Worm (Caenorhabditis elegans) whole organism, late embryonic: ENCODE results near the gene dao-2.

Experiments used
- C08G9.2 ChIP-seq: sonication (generic microtip); optimal IDR thresholded peaks from 2 replicates; lab custom pipeline; 2016; ENCODE audit warnings: mild to moderate bottlenecking, missing genetic modification characterization, moderate library complexity, missing compliant biosample characterization
- K02D7.2 ChIP-seq: sonication (generic microtip); optimal IDR thresholded peaks from 2 replicates; lab custom pipeline; 2017; ENCODE audit warnings: mild to moderate bottlenecking, missing genetic modification characterization, missing compliant biosample characterization
- Y22D7AL.16 ChIP-seq: sonication (generic microtip); optimal IDR thresholded peaks from 2 replicates; lab custom pipeline; 2016; ENCODE audit warnings: missing genetic modification characterization, missing compliant biosample characterization
- ahr-1 ChIP-seq: sonication (generic microtip); optimal IDR thresholded peaks from 2 replicates; lab custom pipeline; 2016; ENCODE audit warnings: missing genetic modification characterization, missing compliant biosample characterization
- ceh-18 ChIP-seq: sonication (generic microtip); optimal IDR thresholded peaks from 2 replicates; lab custom pipeline; 2016; ENCODE audit warnings: missing genetic modification characterization, missing compliant biosample characterization
- ceh-19 ChIP-seq: fragments of 200-800 bp; sonication (Bioruptor generic); optimal IDR thresholded peaks from 2 replicates; lab custom pipeline; 2018; ENCODE audit warnings: mild to moderate bottlenecking, missing genetic modification characterization, missing compliant biosample characterization
- ceh-22 ChIP-seq: sonication (generic microtip); optimal IDR thresholded peaks from 2 replicates; lab custom pipeline; 2017; ENCODE audit warnings: missing biosample characterization, missing genetic modification characterization
- ceh-45 ChIP-seq: fragments of 200-800 bp; sonication (Bioruptor generic); IDR thresholded peaks from 2 replicates; pipeline ENCODE4 v1.3.6; 2022; ENCODE audit warnings: missing genetic modification reagents, missing genetic modification characterization, missing compliant biosample characterization
- ceh-6 ChIP-seq: fragments of 200-800 bp; sonication (Bioruptor generic); optimal IDR thresholded peaks from 2 replicates; lab custom pipeline; 2018; ENCODE audit warnings: mild to moderate bottlenecking, missing genetic modification characterization, missing compliant biosample characterization
- che-1 ChIP-seq: sonication (generic microtip); optimal IDR thresholded peaks from 2 replicates; lab custom pipeline; 2016; ENCODE audit warnings: mild to moderate bottlenecking, missing genetic modification characterization, missing compliant biosample characterization
- dve-1 ChIP-seq: sonication (generic microtip); optimal IDR thresholded peaks from 2 replicates; lab custom pipeline; 2017; ENCODE audit warnings: antibody characterized with exemption, mild to moderate bottlenecking, missing genetic modification characterization, missing compliant biosample characterization
- elt-2 ChIP-seq: sonication (generic microtip); optimal IDR thresholded peaks from 2 replicates; lab custom pipeline; 2016; ENCODE audit warnings: missing genetic modification reagents, missing genetic modification characterization, missing compliant biosample characterization
- fax-1 ChIP-seq: sonication (generic microtip); optimal IDR thresholded peaks from 2 replicates; lab custom pipeline; 2016; ENCODE audit warnings: missing genotype, missing genetic modification characterization, missing compliant biosample characterization
- fkh-10 ChIP-seq: fragments of 150-350 bp; optimal IDR thresholded peaks from 2 replicates; lab custom pipeline; 2014; ENCODE audit warnings: missing biosample characterization, missing genetic modification reagents, missing genetic modification characterization
- fkh-6 ChIP-seq: sonication (generic microtip); optimal IDR thresholded peaks from 2 replicates; lab custom pipeline; 2016; ENCODE audit warnings: missing genetic modification characterization, missing compliant biosample characterization
- gmeb-2 ChIP-seq: sonication (generic microtip); optimal IDR thresholded peaks from 2 replicates; lab custom pipeline; 2016; ENCODE audit warnings: missing genetic modification characterization, inconsistent platforms, missing compliant biosample characterization
- hlh-13 ChIP-seq: fragments of 200-800 bp; sonication (Bioruptor generic); optimal IDR thresholded peaks from 2 replicates; lab custom pipeline; 2018; ENCODE audit warnings: mild to moderate bottlenecking, missing genetic modification characterization, missing compliant biosample characterization
- hlh-8 ChIP-seq: sonication (generic microtip); optimal IDR thresholded peaks from 2 replicates; lab custom pipeline; 2016; ENCODE audit warnings: missing genotype, missing genetic modification characterization, missing compliant biosample characterization
- lin-11 ChIP-seq: fragments of 200-800 bp; sonication (Bioruptor generic); optimal IDR thresholded peaks from 2 replicates; lab custom pipeline; 2018; ENCODE audit warnings: mild to moderate bottlenecking, missing genetic modification characterization, missing compliant biosample characterization
- madf-2 ChIP-seq: sonication (generic microtip); optimal IDR thresholded peaks from 2 replicates; lab custom pipeline; 2017; ENCODE audit warnings: missing genetic modification characterization, missing compliant biosample characterization
- mec-3 ChIP-seq: sonication (generic microtip); optimal IDR thresholded peaks from 2 replicates; lab custom pipeline; 2016; ENCODE audit warnings: borderline replicate concordance, missing genetic modification characterization, missing compliant biosample characterization
- nfya-1 ChIP-seq: sonication (generic microtip); optimal IDR thresholded peaks from 2 replicates; lab custom pipeline; 2017; ENCODE audit warnings: missing genetic modification characterization, mild to moderate bottlenecking, missing compliant biosample characterization, antibody characterized with exemption, moderate library complexity
- nhr-11 ChIP-seq: fragments of 150-350 bp; optimal IDR thresholded peaks from 2 replicates; lab custom pipeline; 2014; ENCODE audit warnings: missing biosample characterization, missing genetic modification characterization
- nhr-232 ChIP-seq: sonication (generic microtip); optimal IDR thresholded peaks from 2 replicates; lab custom pipeline; 2016; ENCODE audit warnings: missing genetic modification characterization, missing compliant biosample characterization
- npax-4 ChIP-seq: sonication (generic microtip); optimal IDR thresholded peaks from 2 replicates; lab custom pipeline; 2016; ENCODE audit warnings: missing genetic modification characterization, missing compliant biosample characterization
- odd-2 ChIP-seq: sonication (generic microtip); optimal IDR thresholded peaks from 2 replicates; lab custom pipeline; 2017; ENCODE audit warnings: antibody characterized with exemption, mild to moderate bottlenecking, missing genetic modification characterization, missing compliant biosample characterization
- pat-9 ChIP-seq: fragments of 200-800 bp; sonication (Bioruptor generic); optimal IDR thresholded peaks from 2 replicates; lab custom pipeline; 2018; ENCODE audit warnings: mild to moderate bottlenecking, missing genetic modification characterization, moderate library complexity, missing compliant biosample characterization
- pha-2 ChIP-seq: sonication (generic microtip); optimal IDR thresholded peaks from 2 replicates; lab custom pipeline; 2017; ENCODE audit warnings: mild to moderate bottlenecking, missing genetic modification characterization, missing compliant biosample characterization
- pha-4 ChIP-seq: fragments of 150-350 bp; optimal IDR thresholded peaks from 2 replicates; lab custom pipeline; 2018; ENCODE audit warnings: missing biosample characterization, missing genetic modification reagents, missing genetic modification characterization
- pros-1 ChIP-seq: fragments of 150-350 bp; optimal IDR thresholded peaks from 2 replicates; lab custom pipeline; 2014; ENCODE audit warnings: missing biosample characterization, missing genetic modification reagents, missing genetic modification characterization
- ref-2 ChIP-seq: sonication (generic microtip); optimal IDR thresholded peaks from 2 replicates; lab custom pipeline; 2016; ENCODE audit warnings: missing genetic modification characterization, missing compliant biosample characterization
- sox-2 ChIP-seq: fragments of 200-800 bp; sonication (Bioruptor generic); IDR thresholded peaks from 2 replicates; pipeline ENCODE4 v1.3.6; 2022; ENCODE audit warnings: missing genetic modification reagents, missing genetic modification characterization, missing compliant biosample characterization
- sox-4 ChIP-seq: sonication (generic microtip); optimal IDR thresholded peaks from 2 replicates; lab custom pipeline; 2017; ENCODE audit warnings: mild to moderate bottlenecking, missing genetic modification characterization, inconsistent platforms, missing compliant biosample characterization
- tbx-2 ChIP-seq: sonication (generic microtip); optimal IDR thresholded peaks from 2 replicates; lab custom pipeline; 2016; ENCODE audit warnings: missing genetic modification characterization, missing compliant biosample characterization
- tbx-7 ChIP-seq: sonication (generic microtip); optimal IDR thresholded peaks from 2 replicates; lab custom pipeline; 2016; ENCODE audit warnings: missing genotype, missing genetic modification characterization, missing compliant biosample characterization
- ttx-3 ChIP-seq: sonication (generic microtip); optimal IDR thresholded peaks from 2 replicates; lab custom pipeline; 2016; ENCODE audit warnings: missing genetic modification reagents, missing genetic modification characterization, missing compliant biosample characterization
- unc-42 ChIP-seq: sonication (generic microtip); optimal IDR thresholded peaks from 2 replicates; lab custom pipeline; 2016; ENCODE audit warnings: missing genotype, missing genetic modification characterization, missing compliant biosample characterization
- unc-55 ChIP-seq: sonication (generic microtip); optimal IDR thresholded peaks from 2 replicates; lab custom pipeline; 2017; ENCODE audit warnings: missing biosample characterization, missing genetic modification reagents, missing genetic modification characterization
- unc-86 ChIP-seq: sonication (generic microtip); optimal IDR thresholded peaks from 2 replicates; lab custom pipeline; 2016; ENCODE audit warnings: missing genetic modification characterization, missing compliant biosample characterization
- ztf-16 ChIP-seq: sonication (generic microtip); optimal IDR thresholded peaks from 2 replicates; lab custom pipeline; 2017; ENCODE audit warnings: missing genetic modification characterization, missing compliant biosample characterization

The dao-2 gene

ce11 chrII:4531880-4532279 lies 30.9 kb upstream of the dao-2 start, which contains the start of gene sra-32:
sra-32 (minus strand) TSS chrII:4531980.
- TF ChIP-seq nhr-11 (tag; lab: Kevin White, UChicago) (no peak), npax-4 (tag; lab: Kevin White, UChicago) (no peak), sox-2 (GFP tag; lab: Robert Waterston, UW) (no peak), tbx-2 (tag; lab: Kevin White, UChicago) (no peak), ceh-18 (tag; lab: Kevin White, UChicago) (no peak), nfya-1 (no peak)

ce11 chrII:4537141-4537540 lies 25.6 kb upstream of the dao-2 start, which contains the start of gene sra-33:
sra-33 (minus strand) TSS chrII:4537241.
- no peak for TF ChIP-seq madf-2 (tag; lab: Kevin White, UChicago)
- no peak for TF ChIP-seq pha-2 (tag; lab: Kevin White, UChicago)
- no peak for TF ChIP-seq hlh-13 (GFP tag; lab: Kevin White, UChicago)
- TF ChIP-seq elt-2 = no peak
- no peak for TF ChIP-seq ttx-3 (tag; lab: Kevin White, UChicago)
- no peak for TF ChIP-seq npax-4 (tag; lab: Kevin White, UChicago)
- TF ChIP-seq fkh-6 = no peak
- TF ChIP-seq gmeb-2 (tag; lab: Kevin White, UChicago) = no peak
- TF ChIP-seq unc-55 = no peak
- TF ChIP-seq ceh-22 (tag; lab: Kevin White, UChicago) = no peak
- TF ChIP-seq unc-86 (tag; lab: Kevin White, UChicago) = no peak
- TF ChIP-seq ref-2 (tag; lab: Kevin White, UChicago) = no peak
- TF ChIP-seq fkh-10 = no peak
- TF ChIP-seq hlh-8 = no peak
- no peak for TF ChIP-seq Y22D7AL.16 (tag; lab: Kevin White, UChicago)
- no peak for TF ChIP-seq ceh-45
- TF ChIP-seq K02D7.2 (tag; lab: Kevin White, UChicago) = no peak
- no peak for TF ChIP-seq C08G9.2 (tag; lab: Kevin White, UChicago)
- no peak for TF ChIP-seq odd-2 (tag; lab: Kevin White, UChicago)
- TF ChIP-seq mec-3 (tag; lab: Kevin White, UChicago) = no peak
- TF ChIP-seq, all 69 proteins: peak for 0

- TF ChIP-seq pha-2 (tag; lab: Kevin White, UChicago) (no peak), fax-1 (tag; lab: Kevin White, UChicago) (no peak), tbx-7 (tag; lab: Kevin White, UChicago) (no peak)
Measured at ce11 chrII:4540631-4541030, 22.1 kb upstream of the dao-2 start, which contains the start of gene sra-36. sra-36 (minus strand) TSS chrII:4540731.

DNA sequence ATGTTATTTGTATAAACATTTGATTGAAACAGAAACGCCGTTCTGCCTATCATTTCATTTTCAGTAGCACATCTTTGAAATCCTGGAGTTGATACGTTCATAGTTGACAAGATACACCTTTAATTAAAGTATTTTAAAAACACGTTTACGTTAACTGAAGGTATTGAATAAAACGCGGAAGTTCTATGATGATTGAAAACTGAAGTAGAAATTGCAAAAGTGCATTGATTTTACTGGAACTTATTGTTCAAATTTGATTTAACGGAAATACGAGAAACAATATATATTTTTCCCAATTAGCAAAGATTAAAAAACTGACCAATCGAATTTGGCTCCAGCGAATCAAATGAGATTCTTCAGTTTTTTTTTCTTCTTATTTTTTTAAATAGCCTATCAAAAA lies 19.2 kb upstream of the dao-2 start, which contains the start of gene sra-34:
TSS of gene sra-34 (minus strand) at position 101 of the 400 bp plus-strand sequence.
- TF ChIP-seq ahr-1 (tag; lab: Kevin White, UChicago) (no peak), pros-1 (tag; lab: Kevin White, UChicago) (no peak), pat-9 (no peak), ceh-18 (tag; lab: Kevin White, UChicago) (no peak), lin-11 (tag; lab: Kevin White, UChicago) (no peak), ceh-19 (GFP tag; lab: Kevin White, UChicago) (no peak), unc-42 (no peak), ztf-16 (tag; lab: Kevin White, UChicago) (no peak), sox-4 (tag; lab: Kevin White, UChicago) (no peak), dve-1 (no peak), nhr-232 (no peak), fax-1 (tag; lab: Kevin White, UChicago) (no peak), pha-2 (tag; lab: Kevin White, UChicago) (no peak), che-1 (tag; lab: Kevin White, UChicago) (no peak), madf-2 (tag; lab: Kevin White, UChicago) (no peak), ttx-3 (tag; lab: Kevin White, UChicago) (no peak), K02D7.2 (tag; lab: Kevin White, UChicago) (no peak), pha-4 (tag; lab: Kevin White, UChicago) (no peak), ceh-6 (GFP tag; lab: Kevin White, UChicago) (no peak)
